Worm (Caenorhabditis elegans) whole organism, late embryonic: ENCODE results near the gene mpz-3.

Source experiments
- F13H6.1 ChIP-seq: sonication (generic microtip); optimal IDR thresholded peaks from 2 replicates; lab custom pipeline; 2016; ENCODE audit warnings: missing genetic modification characterization, missing compliant biosample characterization
- T23F11.4 ChIP-seq: fragments of 200-800 bp; sonication (Bioruptor generic); optimal IDR thresholded peaks from 2 replicates; lab custom pipeline; 2018; ENCODE audit warnings: mild to moderate bottlenecking, missing genetic modification characterization, missing compliant biosample characterization
- ceh-48 ChIP-seq: sonication (generic microtip); optimal IDR thresholded peaks from 2 replicates; lab custom pipeline; 2016; ENCODE audit warnings: missing genetic modification characterization, inconsistent platforms, missing compliant biosample characterization
- ceh-9 ChIP-seq: sonication (generic microtip); optimal IDR thresholded peaks from 2 replicates; lab custom pipeline; 2016; ENCODE audit warnings: mild to moderate bottlenecking, missing genetic modification characterization, inconsistent platforms, missing compliant biosample characterization
- hlh-15 ChIP-seq: sonication (generic microtip); optimal IDR thresholded peaks from 2 replicates; lab custom pipeline; 2016; ENCODE audit warnings: missing genetic modification characterization, missing compliant biosample characterization
- hlh-30 ChIP-seq: sonication (generic microtip); optimal IDR thresholded peaks from 2 replicates; lab custom pipeline; 2017; ENCODE audit warnings: antibody characterized with exemption, missing genetic modification characterization, missing compliant biosample characterization; ENCODE audit not compliant: insufficient read depth
- pha-4 ChIP-seq: fragments of 150-350 bp; optimal IDR thresholded peaks from 2 replicates; lab custom pipeline; 2018; ENCODE audit warnings: missing biosample characterization, missing genetic modification reagents, missing genetic modification characterization
- unc-55 ChIP-seq: sonication (generic microtip); optimal IDR thresholded peaks from 2 replicates; lab custom pipeline; 2017; ENCODE audit warnings: missing biosample characterization, missing genetic modification reagents, missing genetic modification characterization

DNA sequence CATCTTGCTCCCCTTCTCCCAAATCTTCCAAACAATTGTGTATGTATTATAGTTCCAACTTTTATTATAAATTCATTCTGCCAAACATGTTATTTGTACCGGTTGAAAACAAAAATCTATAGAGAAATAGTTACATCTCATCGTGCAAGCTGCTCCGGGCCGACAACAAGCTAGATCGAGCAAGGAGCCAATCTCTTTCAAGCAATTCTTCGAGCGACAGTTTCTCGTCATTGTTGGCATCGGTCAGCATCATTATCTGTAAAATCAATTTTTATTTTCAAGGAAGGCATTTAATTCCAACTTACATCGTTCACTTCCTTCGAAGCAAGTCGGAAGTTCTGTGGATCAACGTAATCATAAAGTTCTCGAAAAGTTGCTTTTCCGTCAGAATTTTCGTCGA lies 25.8 kb upstream of the mpz-3 start:
- TF ChIP-seq pha-4 (tag; lab: Kevin White, UChicago) (no peak), hlh-30 (tag; lab: Kevin White, UChicago) (no peak), hlh-15 (no peak), ceh-9 (tag; lab: Kevin White, UChicago) (no peak), T23F11.4 (GFP tag; lab: Kevin White, UChicago) (no peak), unc-55 (GFP tag; lab: Kevin White, UChicago) (no peak), F13H6.1 (tag; lab: Kevin White, UChicago) (no peak), ceh-48 (tag; lab: Kevin White, UChicago) (no peak)
